Fruit fly (Drosophila melanogaster) whole organism, embryonic: ENCODE data around the gene CG1213.

ENCODE experiments used
- Atf-2 ChIP-seq: fragments of 200-800 bp; sonication (Bioruptor generic); optimal IDR thresholded peaks from 2 replicates; lab custom pipeline; 2016; ENCODE audit warnings: missing biosample characterization, missing genetic modification characterization
- Bdp1 ChIP-seq: fragments of 200-800 bp; sonication (Bioruptor generic); optimal IDR thresholded peaks from 3 replicates; lab custom pipeline; 2016; ENCODE audit warnings: missing biosample characterization, missing genetic modification characterization
- CG10431 ChIP-seq: fragments of 200-800 bp; sonication (Bioruptor generic); optimal IDR thresholded peaks from 3 replicates; lab custom pipeline; 2018; ENCODE audit warnings: missing biosample characterization, mild to moderate bottlenecking, missing genetic modification characterization
- CG10654 ChIP-seq: fragments of 200-800 bp; sonication (Bioruptor generic); optimal IDR thresholded peaks from 2 replicates; lab custom pipeline; 2016; ENCODE audit warnings: missing biosample characterization, missing genetic modification characterization
- CG11560 ChIP-seq: fragments of 200-800 bp; sonication (Bioruptor generic); IDR thresholded peaks from 3 replicates; pipeline ENCODE4 v1.3.6; 2022; ENCODE audit warnings: missing biosample characterization, missing genetic modification characterization
- CG11723 ChIP-seq: fragments of 200-800 bp; sonication (Bioruptor generic); optimal IDR thresholded peaks from 2 replicates; lab custom pipeline; 2017; ENCODE audit warnings: missing biosample characterization, mild to moderate bottlenecking, missing genetic modification characterization
- CG12104 ChIP-seq: fragments of 200-800 bp; sonication (Bioruptor generic); optimal IDR thresholded peaks from 3 replicates; lab custom pipeline; 2016; ENCODE audit warnings: missing biosample characterization, missing genetic modification characterization
- CG12391 ChIP-seq: fragments of 200-800 bp; sonication (Bioruptor generic); optimal IDR thresholded peaks from 3 replicates; lab custom pipeline; 2018; ENCODE audit warnings: missing biosample characterization, mild to moderate bottlenecking, missing genetic modification characterization, moderate library complexity
- CG12659 ChIP-seq: fragments of 200-800 bp; sonication (Bioruptor generic); optimal IDR thresholded peaks from 3 replicates; lab custom pipeline; 2017; ENCODE audit warnings: mild to moderate bottlenecking, missing biosample characterization, missing genetic modification reagents, missing genetic modification characterization
- CG13296 ChIP-seq: fragments of 200-800 bp; sonication (Bioruptor generic); optimal IDR thresholded peaks from 3 replicates; lab custom pipeline; 2018; ENCODE audit warnings: missing biosample characterization, mild to moderate bottlenecking, missing genetic modification characterization
- CG13775 ChIP-seq: fragments of 200-800 bp; sonication (Bioruptor generic); optimal IDR thresholded peaks from 3 replicates; lab custom pipeline; 2017; ENCODE audit warnings: missing biosample characterization, mild to moderate bottlenecking, missing genetic modification characterization
- CG14667 ChIP-seq: fragments of 200-800 bp; sonication (Bioruptor generic); IDR thresholded peaks from 2 replicates; pipeline ENCODE4 v1.3.6; 2022; ENCODE audit warnings: missing biosample characterization, missing genetic modification characterization
- CG14710 ChIP-seq: fragments of 200-800 bp; sonication (Bioruptor generic); optimal IDR thresholded peaks from 3 replicates; lab custom pipeline; 2019; ENCODE audit warnings: missing biosample characterization, mild to moderate bottlenecking, missing genetic modification characterization, moderate library complexity
- CG1647 ChIP-seq: fragments of 200-800 bp; sonication (Bioruptor generic); optimal IDR thresholded peaks from 3 replicates; lab custom pipeline; 2016; ENCODE audit warnings: missing biosample characterization, missing genetic modification characterization
- CG17359 ChIP-seq: fragments of 200-800 bp; sonication (Bioruptor generic); optimal IDR thresholded peaks from 3 replicates; lab custom pipeline; 2018; ENCODE audit warnings: missing biosample characterization, mild to moderate bottlenecking, missing genetic modification characterization, moderate library complexity
- CG17612 ChIP-seq: fragments of 200-800 bp; sonication (Bioruptor generic); IDR thresholded peaks from 2 replicates; pipeline ENCODE4 v1.3.6; 2022; ENCODE audit warnings: missing biosample characterization, missing genetic modification characterization
- CG2678 ChIP-seq: fragments of 200-800 bp; sonication (Bioruptor generic); optimal IDR thresholded peaks from 3 replicates; lab custom pipeline; 2019; ENCODE audit warnings: missing biosample characterization, mild to moderate bottlenecking, missing genetic modification characterization, moderate library complexity
- CG32767 ChIP-seq: fragments of 200-800 bp; sonication (Bioruptor generic); IDR thresholded peaks from 2 replicates; pipeline ENCODE4 v1.3.6; 2022; ENCODE audit warnings: missing biosample characterization, missing genetic modification characterization
- CG3726 ChIP-seq: fragments of 200-800 bp; sonication (Bioruptor generic); IDR thresholded peaks from 3 replicates; pipeline ENCODE4, ENCODE4 v1.3.6; 2022; ENCODE audit warnings: missing biosample characterization, missing genetic modification characterization
- CG3838 ChIP-seq: fragments of 200-800 bp; sonication (Bioruptor generic); optimal IDR thresholded peaks from 3 replicates; lab custom pipeline; 2016; ENCODE audit warnings: missing biosample characterization, missing genetic modification characterization
- CG4424 ChIP-seq: fragments of 200-800 bp; sonication (Bioruptor generic); optimal IDR thresholded peaks from 3 replicates; lab custom pipeline; 2016; ENCODE audit warnings: missing biosample characterization, missing genetic modification characterization
- CG7786 ChIP-seq: fragments of 200-800 bp; sonication (Bioruptor generic); optimal IDR thresholded peaks from 2 replicates; lab custom pipeline; 2016; ENCODE audit warnings: missing biosample characterization, missing genetic modification characterization
- CG8290 ChIP-seq, 3 experiments: fragments of 200-800 bp; sonication (Bioruptor generic); optimal IDR thresholded peaks; 2 replicates each; lab custom pipeline; 2016 to 2019; ENCODE audit warnings: missing biosample characterization in 3 of 3, missing genetic modification characterization in 3 of 3, mild to moderate bottlenecking in 2 of 3, moderate library complexity in 1 of 3
- CG8478 ChIP-seq: fragments of >200 bp; optimal IDR thresholded peaks from 2 replicates; lab custom pipeline; 2018
- CG9437 ChIP-seq: fragments of 200-800 bp; sonication (Bioruptor generic); optimal IDR thresholded peaks from 2 replicates; lab custom pipeline; 2018; ENCODE audit warnings: missing biosample characterization, mild to moderate bottlenecking, missing genetic modification characterization
- D19B ChIP-seq: fragments of 200-800 bp; sonication (Bioruptor generic); optimal IDR thresholded peaks from 2 replicates; lab custom pipeline; 2017; ENCODE audit warnings: missing biosample characterization, mild to moderate bottlenecking, missing genetic modification characterization
- Med ChIP-seq: fragments of 200-800 bp; sonication (Bioruptor generic); peaks from one replicate; lab custom pipeline; 2016; ENCODE audit warnings: missing biosample characterization, missing genetic modification characterization, mild to moderate bottlenecking, inconsistent platforms, moderate library complexity
- NC2β ChIP-seq: fragments of 200-800 bp; sonication (Bioruptor generic); optimal IDR thresholded peaks from 2 replicates; lab custom pipeline; 2016; ENCODE audit warnings: missing biosample characterization, missing genetic modification characterization
- Oaz ChIP-seq: fragments of 200-800 bp; sonication (Bioruptor generic); IDR thresholded peaks from 2 replicates; pipeline ENCODE4 v1.3.6; 2022; ENCODE audit warnings: missing biosample characterization, missing genetic modification characterization
- Sry-β ChIP-seq: fragments of 200-800 bp; sonication (Bioruptor generic); optimal IDR thresholded peaks from 2 replicates; lab custom pipeline; 2018; ENCODE audit warnings: missing biosample characterization, mild to moderate bottlenecking, missing genetic modification characterization, moderate library complexity
- Stat92E ChIP-seq, 3 experiments: fragments of >200 bp in 2 of 3; fragments of 200-800 bp in 1 of 3; sonication (Bioruptor generic) in 1 of 3; optimal IDR thresholded peaks; 2 replicates each; lab custom pipeline; 2017 to 2019; ENCODE audit warnings: missing biosample characterization in 3 of 3, missing genetic modification characterization in 3 of 3, mild to moderate bottlenecking in 1 of 3, moderate library complexity in 1 of 3
- TFAM ChIP-seq: fragments of 200-800 bp; sonication (Bioruptor generic); optimal IDR thresholded peaks from 2 replicates; lab custom pipeline; 2017; ENCODE audit warnings: missing biosample characterization, missing genetic modification characterization, inconsistent platforms
- Tbp ChIP-seq: fragments of >200 bp; optimal IDR thresholded peaks from 2 replicates; lab custom pipeline; 2018; ENCODE audit warnings: missing biosample characterization, missing genetic modification characterization
- cas ChIP-seq: fragments of 200-800 bp; sonication (Bioruptor generic); IDR thresholded peaks from 2 replicates; pipeline ENCODE4 v1.3.6; 2022; ENCODE audit warnings: missing biosample characterization, missing genetic modification characterization
- chinmo ChIP-seq: fragments of 200-800 bp; sonication (Bioruptor generic); IDR thresholded peaks from 4 replicates; pipeline ENCODE4 v1.3.6; 2022; ENCODE audit warnings: missing biosample characterization, missing genetic modification characterization; ENCODE audit not compliant: partially characterized antibody
- chm ChIP-seq: fragments of 200-800 bp; sonication (Bioruptor generic); IDR thresholded peaks from 2 replicates; pipeline ENCODE4 v1.3.6; 2022; ENCODE audit warnings: missing biosample characterization, missing genetic modification characterization
- dan ChIP-seq: fragments of 200-800 bp; sonication (Bioruptor generic); IDR thresholded peaks from 2 replicates; pipeline ENCODE4 v1.3.6; 2022; ENCODE audit warnings: missing biosample characterization, missing genetic modification characterization
- fd64A ChIP-seq: fragments of 200-800 bp; sonication (Bioruptor generic); optimal IDR thresholded peaks from 3 replicates; lab custom pipeline; 2018; ENCODE audit warnings: missing biosample characterization, mild to moderate bottlenecking, missing genetic modification characterization
- fru ChIP-seq: fragments of >200 bp; optimal IDR thresholded peaks from 2 replicates; lab custom pipeline; 2017
- gcm2 ChIP-seq: fragments of 200-800 bp; sonication (Bioruptor generic); optimal IDR thresholded peaks from 2 replicates; lab custom pipeline; 2016; ENCODE audit warnings: missing biosample characterization, missing genetic modification characterization
- gem ChIP-seq: fragments of 200-800 bp; sonication (Bioruptor generic); optimal IDR thresholded peaks from 2 replicates; lab custom pipeline; 2019; ENCODE audit warnings: missing biosample characterization, mild to moderate bottlenecking, missing genetic modification characterization, moderate library complexity
- her ChIP-seq: fragments of 200-800 bp; sonication (Bioruptor generic); optimal IDR thresholded peaks from 2 replicates; lab custom pipeline; 2016; ENCODE audit warnings: missing biosample characterization, missing genetic modification characterization
- jing ChIP-seq: fragments of 200-800 bp; sonication (Bioruptor generic); optimal IDR thresholded peaks from 2 replicates; lab custom pipeline; 2018; ENCODE audit warnings: missing biosample characterization, mild to moderate bottlenecking, missing genetic modification characterization
- nerfin-2 ChIP-seq: fragments of 200-800 bp; sonication (Bioruptor generic); IDR thresholded peaks from 2 replicates; pipeline ENCODE4 v1.3.6; 2022; ENCODE audit warnings: missing biosample characterization, missing genetic modification characterization; ENCODE audit not compliant: partially characterized antibody
- pho ChIP-seq: fragments of 200-800 bp; sonication (Bioruptor generic); optimal IDR thresholded peaks from 2 replicates; lab custom pipeline; 2016; ENCODE audit warnings: missing biosample characterization, missing genetic modification characterization
- prd ChIP-seq, 3 experiments: fragments of >200 bp in 2 of 3; fragments of 200-800 bp in 1 of 3; sonication (Bioruptor generic) in 1 of 3; optimal IDR thresholded peaks in 2 of 3; IDR thresholded peaks in 1 of 3; 2 replicates in 2 of 3; 3 replicates in 1 of 3; pipeline versions ENCODE4 v1.3.6 to Lab custom; 2017 to 2022; ENCODE audit warnings: missing biosample characterization in 1 of 3, missing genetic modification characterization in 1 of 3
- sens-2 ChIP-seq: fragments of 200-800 bp; sonication (Bioruptor generic); IDR thresholded peaks from 2 replicates; pipeline ENCODE4 v1.3.6; 2022; ENCODE audit warnings: missing biosample characterization, missing genetic modification characterization
- slbo ChIP-seq: fragments of 200-800 bp; sonication (Bioruptor generic); IDR thresholded peaks from 2 replicates; pipeline ENCODE4 v1.3.6; 2022; ENCODE audit warnings: missing biosample characterization, missing genetic modification characterization
- slou ChIP-seq: fragments of 200-800 bp; sonication (Bioruptor generic); optimal IDR thresholded peaks from 3 replicates; lab custom pipeline; 2016; ENCODE audit warnings: missing biosample characterization, missing genetic modification characterization
- tgo ChIP-seq: fragments of 200-800 bp; sonication (Bioruptor generic); IDR thresholded peaks from 3 replicates; pipeline ENCODE4 v1.3.6; 2022; ENCODE audit warnings: missing biosample characterization, missing genetic modification characterization

CG1213 gene

dm6 chr3R:5861218-5861902, 20.4 kb downstream of the CG1213 start:
- no peak for TF ChIP-seq dan (GFP tag; lab: Robert Waterston, UW)
- peak; percentile 15 for TF ChIP-seq CG12391 (tag; lab: Kevin White, UChicago)
- no peak for TF ChIP-seq Bdp1
- no peak for TF ChIP-seq sens-2 (GFP tag; lab: Robert Waterston, UW)
- TF ChIP-seq chinmo = no peak
- no peak for TF ChIP-seq CG14667 (GFP tag; lab: Robert Waterston, UW)
- no peak for TF ChIP-seq Stat92E (GFP tag; optimal IDR thresholded peaks at IDR 0.05; lab: Kevin White, UChicago)
- TF ChIP-seq CG11560 (tag; lab: Robert Waterston, UW) = no peak
- TF ChIP-seq tgo (GFP tag; lab: Robert Waterston, UW) = no peak
- no peak for TF ChIP-seq NC2β (GFP tag; lab: Kevin White, UChicago)
- TF ChIP-seq CG17359 = peak; percentile 17
- TF ChIP-seq TFAM (GFP tag; lab: Kevin White, UChicago) = no peak
- TF ChIP-seq CG1647 (GFP tag; lab: Kevin White, UChicago) = no peak
- TF ChIP-seq CG7786 (GFP tag; lab: Kevin White, UChicago) = peak; percentile 21
- peak; percentile 75 for TF ChIP-seq slbo
- no peak for TF ChIP-seq Oaz (GFP tag; lab: Robert Waterston, UW)
- no peak for TF ChIP-seq fru (lab: Kevin White, UChicago)
- no peak for TF ChIP-seq Sry-β
- TF ChIP-seq CG9437 (GFP tag; lab: Kevin White, UChicago) = peak; percentile 89
- TF ChIP-seq CG13775 (GFP tag; lab: Kevin White, UChicago) = peak; percentile 57
- TF ChIP-seq cas = 0 out of 2 replicates have a peak, but pooled peaks have one; percentile 15
- TF ChIP-seq CG8478 (lab: Kevin White, UChicago) = no peak
- no peak for TF ChIP-seq her
- TF ChIP-seq Tbp = no peak
- peak; percentile 22 for TF ChIP-seq slou (GFP tag; lab: Kevin White, UChicago)
- no peak for TF ChIP-seq CG17612
- TF ChIP-seq gem = peak; percentile 48
- TF ChIP-seq chm = no peak
- peak; percentile 44 for TF ChIP-seq CG11723 (GFP tag; lab: Kevin White, UChicago)
- no peak for TF ChIP-seq CG8290 (GFP tag; optimal IDR thresholded peaks at IDR 0.05; lab: Kevin White, UChicago)
- TF ChIP-seq CG8290 (tag; optimal IDR thresholded peaks at IDR 0.05; lab: Kevin White, UChicago) = peak in 1 of 2 experiments; percentile 48
- peak; percentile 1 for TF ChIP-seq CG4424
- peak; percentile 51 for TF ChIP-seq D19B (GFP tag; lab: Kevin White, UChicago)
- TF ChIP-seq prd (optimal IDR thresholded peaks at IDR 0.05; lab: Kevin White, UChicago) = no peak
- peak; percentile 25; the same call in 2 of the 3 replicates for TF ChIP-seq prd (GFP tag; IDR thresholded peaks at IDR 0.05; lab: Robert Waterston, UW)
- TF ChIP-seq jing (GFP tag; lab: Kevin White, UChicago) = no peak
- no peak for TF ChIP-seq CG3726 (GFP tag; lab: Robert Waterston, UW)
- peak; percentile 59 for TF ChIP-seq pho (GFP tag; lab: Kevin White, UChicago)
- TF ChIP-seq CG32767 (GFP tag; lab: Robert Waterston, UW) = no peak
- TF ChIP-seq CG10654 (GFP tag; lab: Kevin White, UChicago) = no peak
- TF ChIP-seq CG2678 (tag; lab: Kevin White, UChicago) = peak; percentile 61
- TF ChIP-seq fd64A (GFP tag; lab: Kevin White, UChicago) = no peak
- TF ChIP-seq CG10431 (GFP tag; lab: Kevin White, UChicago) = no peak
- TF ChIP-seq nerfin-2 = no peak
- TF ChIP-seq CG3838 (GFP tag; lab: Kevin White, UChicago) = no peak
- TF ChIP-seq CG12104 = peak; percentile 51
- peak; percentile 37 for TF ChIP-seq CG12659
- peak; percentile 67 for TF ChIP-seq Med (GFP tag; lab: Kevin White, UChicago)
- peak; percentile 21 for TF ChIP-seq Atf-2
- no peak for TF ChIP-seq CG13296 (GFP tag; lab: Kevin White, UChicago)
- no peak for TF ChIP-seq CG14710 (tag; lab: Kevin White, UChicago)
- TF ChIP-seq gcm2 (GFP tag; lab: Kevin White, UChicago) = no peak
